Fruit fly (Drosophila melanogaster) whole organism, prepupa: Measurements from ENCODE around the gene Ubc87F.

ENCODE experiments used
- Blimp-1 ChIP-seq: fragments of 200-800 bp; sonication (Bioruptor generic); optimal IDR thresholded peaks from 3 replicates; lab custom pipeline; 2017; ENCODE audit warnings: missing biosample characterization, missing genetic modification characterization, mild to moderate bottlenecking, moderate library complexity, missing genetic modification reagents
- CG10631 ChIP-seq: fragments of 200-800 bp; sonication (Bioruptor generic); optimal IDR thresholded peaks from 2 replicates; lab custom pipeline; 2016; ENCODE audit warnings: missing biosample characterization, missing genetic modification characterization
- CG11294 ChIP-seq: fragments of 200-800 bp; sonication (Bioruptor generic); IDR thresholded peaks from 2 replicates; pipeline ENCODE4 v1.3.6; 2022; ENCODE audit warnings: missing biosample characterization, missing genetic modification characterization
- CG11762 ChIP-seq: fragments of 200-800 bp; sonication (Bioruptor generic); optimal IDR thresholded peaks from 3 replicates; lab custom pipeline; 2016; ENCODE audit warnings: missing biosample characterization, missing genetic modification characterization; ENCODE audit not compliant: insufficient read depth
- CG11902 ChIP-seq: fragments of 200-800 bp; sonication (Bioruptor generic); optimal IDR thresholded peaks from 3 replicates; lab custom pipeline; 2016; ENCODE audit warnings: missing biosample characterization, missing genetic modification characterization
- CG15336 ChIP-seq: fragments of 200-800 bp; sonication (Bioruptor generic); IDR thresholded peaks from 2 replicates; pipeline ENCODE4 v1.3.6; 2022; ENCODE audit warnings: missing biosample characterization, missing genetic modification characterization
- CG1621 ChIP-seq: fragments of 200-800 bp; sonication (Bioruptor generic); optimal IDR thresholded peaks from 3 replicates; lab custom pipeline; 2018; ENCODE audit warnings: missing biosample characterization, mild to moderate bottlenecking, missing genetic modification characterization
- CG3032 ChIP-seq: fragments of 200-800 bp; optimal IDR thresholded peaks from 2 replicates; lab custom pipeline; 2019; ENCODE audit warnings: missing biosample characterization, mild to moderate bottlenecking, missing genetic modification characterization, moderate library complexity
- CG31627 ChIP-seq: fragments of 200-800 bp; sonication (Bioruptor generic); optimal IDR thresholded peaks from 3 replicates; lab custom pipeline; 2016; ENCODE audit warnings: missing biosample characterization, missing genetic modification characterization
- CG32006 ChIP-seq: fragments of 200-800 bp; sonication (Bioruptor generic); optimal IDR thresholded peaks from 3 replicates; lab custom pipeline; 2017; ENCODE audit warnings: missing biosample characterization, mild to moderate bottlenecking, missing genetic modification characterization
- CG34406 ChIP-seq: fragments of 200-800 bp; sonication (Bioruptor generic); optimal IDR thresholded peaks from 3 replicates; lab custom pipeline; 2016; ENCODE audit warnings: missing biosample characterization, missing genetic modification characterization
- CG3919 ChIP-seq: fragments of 200-800 bp; sonication (Bioruptor generic); optimal IDR thresholded peaks from 3 replicates; lab custom pipeline; 2016; ENCODE audit warnings: missing biosample characterization, missing genetic modification characterization
- CG6276 ChIP-seq: fragments of 200-800 bp; sonication (Bioruptor generic); optimal IDR thresholded peaks from 2 replicates; lab custom pipeline; 2017; ENCODE audit warnings: missing biosample characterization, mild to moderate bottlenecking, missing genetic modification characterization
- CG6792 ChIP-seq: fragments of 200-800 bp; sonication (Bioruptor generic); optimal IDR thresholded peaks from 3 replicates; lab custom pipeline; 2016; ENCODE audit warnings: missing biosample characterization, missing genetic modification characterization
- CG6808 ChIP-seq: fragments of 200-800 bp; sonication (Bioruptor generic); optimal IDR thresholded peaks from 3 replicates; lab custom pipeline; 2017; ENCODE audit warnings: missing biosample characterization, missing genetic modification characterization, mild to moderate bottlenecking, moderate library complexity, missing genetic modification reagents
- CG6854 ChIP-seq: fragments of 200-800 bp; sonication (Bioruptor generic); optimal IDR thresholded peaks from 2 replicates; lab custom pipeline; 2017; ENCODE audit warnings: missing biosample characterization, mild to moderate bottlenecking, missing genetic modification characterization
- CG7368 ChIP-seq: fragments of 200-800 bp; sonication (Bioruptor generic); optimal IDR thresholded peaks from 3 replicates; lab custom pipeline; 2016; ENCODE audit warnings: missing biosample characterization, missing genetic modification characterization
- CG8119 ChIP-seq: fragments of 200-800 bp; sonication (Bioruptor generic); IDR thresholded peaks from 3 replicates; pipeline ENCODE4 v1.3.6; 2022; ENCODE audit warnings: missing biosample characterization, missing genetic modification characterization
- CG8632 ChIP-seq: fragments of 200-800 bp; sonication (Bioruptor generic); optimal IDR thresholded peaks from 3 replicates; lab custom pipeline; 2016; ENCODE audit warnings: missing biosample characterization, missing genetic modification characterization
- CG9139 ChIP-seq: fragments of 200-800 bp; sonication (Bioruptor generic); optimal IDR thresholded peaks from 3 replicates; lab custom pipeline; 2017; ENCODE audit warnings: missing biosample characterization, mild to moderate bottlenecking, missing genetic modification characterization
- Eip75B ChIP-seq: fragments of 200-800 bp; sonication (Bioruptor generic); optimal IDR thresholded peaks from 3 replicates; lab custom pipeline; 2016; ENCODE audit warnings: missing biosample characterization, missing genetic modification characterization
- Eip78C ChIP-seq: fragments of 200-800 bp; sonication (Bioruptor generic); peaks from one replicate; lab custom pipeline; 2016; ENCODE audit warnings: missing biosample characterization, missing genetic modification characterization
- Eip93F ChIP-seq: fragments of 200-800 bp; sonication (Bioruptor generic); optimal IDR thresholded peaks from 2 replicates; lab custom pipeline; 2016; ENCODE audit warnings: missing biosample characterization, mild to moderate bottlenecking, missing genetic modification characterization
- Ets21C ChIP-seq: fragments of 200-800 bp; sonication (Bioruptor generic); optimal IDR thresholded peaks from 3 replicates; lab custom pipeline; 2016; ENCODE audit warnings: missing biosample characterization, missing genetic modification characterization
- Ets96B ChIP-seq: fragments of 200-800 bp; optimal IDR thresholded peaks from 2 replicates; lab custom pipeline; 2019; ENCODE audit warnings: missing biosample characterization, mild to moderate bottlenecking, missing genetic modification characterization, moderate library complexity
- Lpt ChIP-seq: fragments of 200-800 bp; sonication (Bioruptor generic); optimal IDR thresholded peaks from 3 replicates; lab custom pipeline; 2016; ENCODE audit warnings: missing biosample characterization, missing genetic modification characterization
- Met ChIP-seq: fragments of 200-800 bp; sonication (Bioruptor generic); optimal IDR thresholded peaks from 3 replicates; lab custom pipeline; 2016; ENCODE audit warnings: missing biosample characterization, missing genetic modification characterization
- Smox ChIP-seq: fragments of 200-800 bp; sonication (Bioruptor generic); optimal IDR thresholded peaks from 3 replicates; lab custom pipeline; 2016; ENCODE audit warnings: missing biosample characterization, missing genetic modification characterization
- Sox102F ChIP-seq: fragments of 200-800 bp; sonication (Bioruptor generic); optimal IDR thresholded peaks from 2 replicates; lab custom pipeline; 2016; ENCODE audit warnings: missing biosample characterization, mild to moderate bottlenecking, missing genetic modification characterization
- achi ChIP-seq: fragments of 200-800 bp; sonication (Bioruptor generic); optimal IDR thresholded peaks from 3 replicates; lab custom pipeline; 2016; ENCODE audit warnings: missing biosample characterization, missing genetic modification characterization
- cyc ChIP-seq: fragments of 200-800 bp; sonication (Bioruptor generic); optimal IDR thresholded peaks from 3 replicates; lab custom pipeline; 2016; ENCODE audit warnings: missing biosample characterization, missing genetic modification characterization
- dac ChIP-seq: fragments of 200-800 bp; sonication (Bioruptor generic); optimal IDR thresholded peaks from 2 replicates; lab custom pipeline; 2017; ENCODE audit warnings: missing biosample characterization, mild to moderate bottlenecking, missing genetic modification characterization
- dsx ChIP-seq: fragments of 200-800 bp; optimal IDR thresholded peaks from 3 replicates; lab custom pipeline; 2019; ENCODE audit warnings: missing biosample characterization, mild to moderate bottlenecking, missing genetic modification characterization, moderate library complexity; ENCODE audit not compliant: poor library complexity, severe bottlenecking
- eg ChIP-seq: fragments of 200-800 bp; sonication (Bioruptor generic); IDR thresholded peaks from 3 replicates; pipeline ENCODE4 v1.3.6; 2022; ENCODE audit warnings: missing biosample characterization, missing genetic modification characterization
- esn ChIP-seq: fragments of 200-800 bp; sonication (Bioruptor generic); optimal IDR thresholded peaks from 2 replicates; lab custom pipeline; 2016; ENCODE audit warnings: missing biosample characterization, mild to moderate bottlenecking, missing genetic modification characterization, moderate library complexity
- fd59A ChIP-seq: fragments of 200-800 bp; sonication (Bioruptor generic); optimal IDR thresholded peaks from 2 replicates; lab custom pipeline; 2017; ENCODE audit warnings: missing biosample characterization, mild to moderate bottlenecking, missing genetic modification characterization, missing genetic modification reagents
- fd85E ChIP-seq: fragments of 200-800 bp; sonication (Bioruptor generic); optimal IDR thresholded peaks from 3 replicates; lab custom pipeline; 2016; ENCODE audit warnings: missing biosample characterization, missing genetic modification characterization
- fkh ChIP-seq: fragments of 200-800 bp; sonication (Bioruptor generic); optimal IDR thresholded peaks from 3 replicates; lab custom pipeline; 2017; ENCODE audit warnings: missing biosample characterization, mild to moderate bottlenecking, missing genetic modification characterization, moderate library complexity
- lz ChIP-seq: fragments of 200-800 bp; sonication (Bioruptor generic); optimal IDR thresholded peaks from 3 replicates; lab custom pipeline; 2016; ENCODE audit warnings: missing biosample characterization, missing genetic modification characterization
- net ChIP-seq: fragments of 200-800 bp; sonication (Bioruptor generic); optimal IDR thresholded peaks from 3 replicates; lab custom pipeline; 2016; ENCODE audit warnings: missing biosample characterization, missing genetic modification characterization
- pdm3 ChIP-seq: fragments of 200-800 bp; sonication (Bioruptor generic); optimal IDR thresholded peaks from 3 replicates; lab custom pipeline; 2016; ENCODE audit warnings: missing biosample characterization, missing genetic modification characterization
- salr ChIP-seq, 2 experiments: fragments of 200-800 bp; sonication (Bioruptor generic); optimal IDR thresholded peaks; 3 replicates each; lab custom pipeline; 2016 to 2018; ENCODE audit warnings: missing biosample characterization in 2 of 2, missing genetic modification characterization in 2 of 2, mild to moderate bottlenecking in 1 of 2
- ss ChIP-seq, 2 experiments: fragments of 200-800 bp; sonication (Bioruptor generic); optimal IDR thresholded peaks; 2 replicates in 1 of 2; 3 replicates in 1 of 2; lab custom pipeline; 2017 to 2018; ENCODE audit warnings: mild to moderate bottlenecking in 2 of 2, missing biosample characterization in 2 of 2, missing genetic modification characterization in 2 of 2, moderate library complexity in 1 of 2
- svp ChIP-seq: fragments of 200-800 bp; sonication (Bioruptor generic); peaks from one replicate; lab custom pipeline; 2016; ENCODE audit warnings: missing biosample characterization, missing genetic modification characterization
- topi ChIP-seq: fragments of 200-800 bp; sonication (Bioruptor generic); optimal IDR thresholded peaks from 3 replicates; lab custom pipeline; 2016; ENCODE audit warnings: missing biosample characterization, missing genetic modification characterization

Gene Ubc87F

dm6 chr3R:13715674-13716454, 2.1 kb downstream of the Ubc87F start (continued):
- TF ChIP-seq Eip93F (GFP tag; lab: Kevin White, UChicago) = no peak
- TF ChIP-seq CG10631 (GFP tag; lab: Kevin White, UChicago) = no peak
- TF ChIP-seq dac (GFP tag; lab: Kevin White, UChicago) = no peak
- no peak for TF ChIP-seq cyc
- TF ChIP-seq Ets96B (tag; lab: Kevin White, UChicago) = peak; percentile 38
- no peak for TF ChIP-seq CG31627
- no peak for TF ChIP-seq fd59A (GFP tag; lab: Kevin White, UChicago)
- no peak for TF ChIP-seq fd85E (GFP tag; lab: Kevin White, UChicago)
- no peak for TF ChIP-seq CG8632 (GFP tag; lab: Kevin White, UChicago)
- TF ChIP-seq CG6808 (GFP tag; lab: Kevin White, UChicago) = peak; percentile 81
- peak; percentile 5 for TF ChIP-seq Met (GFP tag; lab: Kevin White, UChicago)
- peak; percentile 21; the same call in 1 of the 3 replicates for TF ChIP-seq CG8119
- peak; percentile 66 for TF ChIP-seq CG9139 (GFP tag; lab: Kevin White, UChicago)
- TF ChIP-seq pdm3 = no peak
- peak; percentile 67 to 77 for TF ChIP-seq ss (GFP tag; optimal IDR thresholded peaks at IDR 0.05; lab: Kevin White, UChicago)
- peak; percentile 45; the same call in 1 of the 3 replicates for TF ChIP-seq eg (GFP tag; lab: Robert Waterston, UW)
- no peak for TF ChIP-seq net (GFP tag; lab: Kevin White, UChicago)
- no peak for TF ChIP-seq CG3919
- TF ChIP-seq fkh (GFP tag; lab: Kevin White, UChicago) = no peak

- no peak for TF ChIP-seq Met (GFP tag; lab: Kevin White, UChicago)
- TF ChIP-seq cyc = no peak
- peak; percentile 1 for TF ChIP-seq topi (GFP tag; lab: Kevin White, UChicago)
- TF ChIP-seq dac (GFP tag; lab: Kevin White, UChicago) = no peak
- TF ChIP-seq Lpt (GFP tag; lab: Kevin White, UChicago) = peak; percentile 28
- no peak for TF ChIP-seq Blimp-1 (GFP tag; lab: Kevin White, UChicago)
- no peak for TF ChIP-seq Ets96B (tag; lab: Kevin White, UChicago)
- TF ChIP-seq dsx (GFP tag; lab: Kevin White, UChicago) = peak; percentile 58
- no peak for TF ChIP-seq CG6792
- no peak for TF ChIP-seq CG8632 (GFP tag; lab: Kevin White, UChicago)
- TF ChIP-seq svp (GFP tag; lab: Kevin White, UChicago) = peak; percentile 39
- peak; percentile 32 for TF ChIP-seq CG3919
- peak; percentile 16; the same call in 1 of the 2 replicates for TF ChIP-seq CG15336 (GFP tag; lab: Robert Waterston, UW)
- TF ChIP-seq CG8119 = no peak; the same call in 2 of the 3 replicates
- peak; percentile 55 for TF ChIP-seq Sox102F
- no peak for TF ChIP-seq achi (GFP tag; lab: Kevin White, UChicago)
- peak; percentile 48 for TF ChIP-seq net (GFP tag; lab: Kevin White, UChicago)
- peak; percentile 81 for TF ChIP-seq Eip78C (GFP tag; lab: Kevin White, UChicago)
- no peak for TF ChIP-seq lz
- TF ChIP-seq CG3032 (tag; lab: Kevin White, UChicago) = peak; percentile 13
- TF ChIP-seq CG6276 (GFP tag; lab: Kevin White, UChicago) = peak; percentile 23
- TF ChIP-seq CG6854 (GFP tag; lab: Kevin White, UChicago) = no peak
- no peak for TF ChIP-seq Ets21C (GFP tag; lab: Kevin White, UChicago)
- peak; percentile 46 for TF ChIP-seq Eip75B
- peak; percentile 49 for TF ChIP-seq CG1621 (tag; lab: Kevin White, UChicago)
- TF ChIP-seq fd85E (GFP tag; lab: Kevin White, UChicago) = no peak
- TF ChIP-seq Smox (GFP tag; lab: Kevin White, UChicago) = no peak
- TF ChIP-seq CG11902 (GFP tag; lab: Kevin White, UChicago) = no peak
- TF ChIP-seq CG11294 (GFP tag; lab: Robert Waterston, UW) = no peak
- TF ChIP-seq esn (GFP tag; lab: Kevin White, UChicago) = no peak
- TF ChIP-seq salr (GFP tag; optimal IDR thresholded peaks at IDR 0.05; lab: Kevin White, UChicago) = no peak
- no peak for TF ChIP-seq fd59A (GFP tag; lab: Kevin White, UChicago)
- TF ChIP-seq CG7368 (GFP tag; lab: Kevin White, UChicago) = no peak
- peak; percentile 55; the same call in 2 of the 3 replicates for TF ChIP-seq eg (GFP tag; lab: Robert Waterston, UW)
- peak; percentile 96 for TF ChIP-seq fkh (GFP tag; lab: Kevin White, UChicago)
- no peak for TF ChIP-seq CG11762 (GFP tag; lab: Kevin White, UChicago)
- no peak for TF ChIP-seq CG32006
- TF ChIP-seq CG9139 (GFP tag; lab: Kevin White, UChicago) = no peak
- TF ChIP-seq CG10631 (GFP tag; lab: Kevin White, UChicago) = no peak
- no peak for TF ChIP-seq CG34406 (GFP tag; lab: Kevin White, UChicago)
Measured at dm6 chr3R:13715012-13715673, 2.8 kb downstream of the Ubc87F start, which contains the start of gene kmr. TSS of gene kmr (plus strand) at chr3R:13715207.
